Fruit fly (Drosophila melanogaster) S2 (cell line): ENCODE data around the gene Mink.

Source experiments
- CG8478 ChIP-seq: fragments of >200 bp; optimal IDR thresholded peaks from 2 replicates; lab custom pipeline; 2018
- CTCF ChIP-seq, 2 experiments: fragments of >200 bp; optimal IDR thresholded peaks; 2 replicates each; lab custom pipeline; 2018

dm6 chr3R:24890919-24891318, 31.4 kb upstream of the Mink start:
- TF ChIP-seq CG8478 (lab: Kevin White, UChicago) (no peak), CTCF (optimal IDR thresholded peaks at IDR 0.05; lab: Kevin White, UChicago) (no peak)
